Worm (Caenorhabditis elegans) whole organism, L4/young adult: ENCODE data around the gene F39D8.3.

ENCODE experiments used
- W03F9.2 ChIP-seq: fragments of 150-350 bp; optimal IDR thresholded peaks from 2 replicates; lab custom pipeline; 2014; ENCODE audit warnings: missing biosample characterization, missing genetic modification characterization
- dao-5 ChIP-seq: sonication (generic microtip); optimal IDR thresholded peaks from 2 replicates; lab custom pipeline; 2016; ENCODE audit warnings: missing genotype, missing genetic modification characterization, moderate library complexity, missing compliant biosample characterization
- him-1 ChIP-seq: sonication (generic microtip); optimal IDR thresholded peaks from 2 replicates; lab custom pipeline; 2016; ENCODE audit warnings: missing genotype, missing genetic modification reagents, missing genetic modification characterization, missing compliant biosample characterization

DNA sequence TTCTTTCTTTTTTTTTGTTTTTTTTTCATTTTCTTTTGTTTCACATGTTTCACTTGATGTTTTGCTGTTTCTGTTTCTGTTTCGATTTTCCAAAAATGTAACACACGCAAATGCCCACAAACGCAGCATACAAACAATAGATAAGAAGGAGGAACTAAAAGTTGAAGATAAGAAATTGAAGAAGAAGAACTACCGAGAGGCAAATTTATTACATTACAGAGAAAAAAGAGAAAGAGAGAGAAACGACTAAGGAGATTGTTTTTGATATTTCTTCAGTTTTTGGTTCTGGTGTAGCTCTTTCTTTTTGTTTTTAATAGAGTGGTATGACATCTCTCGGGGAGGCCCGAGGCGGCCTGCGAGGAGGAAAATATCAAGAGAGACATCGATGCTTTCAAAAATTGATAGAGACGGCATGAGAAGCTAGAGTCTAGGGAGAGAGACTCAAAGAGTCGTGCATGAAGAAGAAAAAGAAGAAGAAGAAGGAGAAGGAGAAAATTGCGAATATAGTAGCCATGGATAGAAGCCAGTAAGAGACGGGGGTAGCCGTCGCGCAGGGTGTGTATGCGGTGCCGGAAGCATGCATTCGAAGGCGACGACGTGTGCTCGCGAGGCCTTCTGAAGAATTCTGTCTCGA is 47.2 kb upstream of the F39D8.3 start:
- peak; percentile 44 for TF ChIP-seq him-1 (tag; lab: Kevin White, UChicago)
- TF ChIP-seq dao-5 (tag; lab: Kevin White, UChicago) = no peak
- peak; percentile 44 for TF ChIP-seq W03F9.2 (tag; lab: Kevin White, UChicago)
